Worm (Caenorhabditis elegans): Measurements from ENCODE around the gene M04B2.2.
A peak's percentile ranks its signal among the peaks of the same experiment; 100 is the strongest.

The M04B2.2 gene

DNA sequence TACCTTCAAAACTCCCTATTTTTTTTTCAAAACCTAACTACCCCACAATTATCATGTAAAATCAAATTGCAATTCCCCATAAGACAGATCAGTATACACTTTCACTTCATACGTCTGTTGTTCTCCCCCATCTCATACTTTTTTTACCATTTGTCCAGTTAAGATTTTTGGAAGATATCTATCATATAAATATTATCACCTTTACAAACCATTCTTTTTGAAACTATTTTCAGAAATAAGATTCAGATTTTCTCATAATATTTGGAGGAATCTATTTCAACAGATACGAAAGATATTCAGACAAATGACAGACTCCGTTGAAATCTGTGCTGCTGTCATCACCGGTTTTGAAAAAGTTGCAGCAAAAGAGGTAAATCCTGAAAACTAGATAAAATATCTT, at the start of gene M04B2.2:
M04B2.2 (plus strand) TSS at position 301 of the 400 bp plus-strand sequence.
- TF ChIP-seq T22C8.4 (GFP tag; IDR thresholded peaks at IDR 0.05): no peak
- no peak for TF ChIP-seq flt-1 (GFP tag; IDR thresholded peaks at IDR 0.05)
- TF ChIP-seq cog-1 (tag; optimal IDR thresholded peaks at IDR 0.05): no peak
- no peak for TF ChIP-seq ztf-23 (GFP tag; IDR thresholded peaks at IDR 0.05)
- no peak for TF ChIP-seq ztf-29 (GFP tag; IDR thresholded peaks at IDR 0.05)
- TF ChIP-seq tab-1 (GFP tag; IDR thresholded peaks at IDR 0.05): no peak
- TF ChIP-seq ref-1 (GFP tag; conservative IDR thresholded peaks at IDR 0.05): no peak
- TF ChIP-seq klf-2 (GFP tag; conservative IDR thresholded peaks at IDR 0.05): no peak
- TF ChIP-seq med-1 (GFP tag; optimal IDR thresholded peaks at IDR 0.05; ENCODE audit: insufficient read depth): no peak

DNA sequence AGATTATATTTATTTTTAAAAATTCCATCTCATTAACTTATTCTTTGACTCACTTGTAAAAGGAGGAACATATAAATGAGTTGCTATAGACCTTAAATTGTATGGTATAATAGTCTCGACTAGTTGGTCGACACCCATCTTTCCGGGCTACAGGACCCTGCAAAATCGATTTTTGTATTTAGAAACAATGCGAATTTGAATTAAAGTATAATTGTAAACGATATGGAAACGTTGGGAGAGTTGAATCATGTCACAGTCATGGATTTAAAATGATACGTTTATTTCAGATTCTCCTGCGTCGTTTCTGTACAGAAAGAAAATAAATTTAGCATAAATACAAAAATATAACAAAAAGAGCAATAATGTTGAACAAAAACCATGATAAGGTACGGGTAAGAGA, 48.8 kb upstream of the M04B2.2 start, which contains the start of gene catp-8:
catp-8 (minus strand) TSS at position 157 of the 400 bp plus-strand sequence.
- TF ChIP-seq flt-1 (GFP tag; IDR thresholded peaks at IDR 0.05) (no peak), ztf-23 (GFP tag; IDR thresholded peaks at IDR 0.05) (no peak), T22C8.4 (GFP tag; IDR thresholded peaks at IDR 0.05) (no peak), ztf-29 (GFP tag; IDR thresholded peaks at IDR 0.05) (no peak), tab-1 (GFP tag; IDR thresholded peaks at IDR 0.05) (no peak), cog-1 (tag; optimal IDR thresholded peaks at IDR 0.05) (no peak), med-1 (GFP tag; optimal IDR thresholded peaks at IDR 0.05; ENCODE audit: insufficient read depth) (no peak)

DNA sequence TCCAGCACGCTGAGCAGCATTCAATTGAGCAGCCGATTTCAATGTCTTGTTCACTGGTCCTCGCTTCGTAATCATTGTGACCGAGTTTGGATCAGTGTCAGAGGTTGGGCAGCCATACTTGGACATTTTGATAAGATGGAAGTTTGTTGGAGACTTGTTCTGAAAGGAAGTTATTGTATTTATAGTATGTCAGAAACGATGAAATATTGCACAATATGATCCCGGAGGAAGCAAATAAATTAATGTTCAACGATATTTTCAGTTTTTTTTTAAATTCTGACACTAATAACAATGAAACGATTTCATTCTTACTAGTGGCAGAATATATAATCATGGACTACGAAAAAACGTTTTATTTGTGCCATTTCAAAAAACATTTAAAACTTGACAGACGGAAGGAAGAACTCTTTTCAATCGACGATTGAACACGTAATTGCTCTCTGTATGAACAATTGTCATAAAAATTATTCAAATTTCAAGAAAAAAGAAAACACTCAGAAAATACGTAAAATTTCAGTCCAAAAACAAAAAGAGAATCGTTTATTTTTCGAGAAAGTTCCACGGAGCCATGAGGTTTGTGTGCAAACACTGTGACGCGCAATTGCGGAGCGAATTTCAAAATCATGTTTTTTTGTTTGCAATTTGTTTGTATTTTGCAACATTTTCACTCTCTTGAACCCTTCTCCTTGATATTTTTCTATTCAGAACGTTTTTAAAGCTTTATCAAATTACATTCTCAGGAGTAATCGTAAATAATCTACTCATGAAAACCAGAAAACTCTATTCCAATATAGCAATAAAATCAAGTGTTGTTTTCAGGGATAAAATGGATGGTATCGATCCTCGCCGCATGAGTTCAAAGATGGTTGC, 47.6 kb upstream of the M04B2.2 start, which contains the start of the genes mbf-1 and nse-4:
mbf-1 (minus strand) TSS at position 343 of the 870 bp plus-strand sequence.
nse-4 (plus strand) TSS at position 820 of the 870 bp plus-strand sequence.
- TF ChIP-seq cog-1 (tag; optimal IDR thresholded peaks at IDR 0.05) (peak; percentile 16), med-1 (GFP tag; optimal IDR thresholded peaks at IDR 0.05; ENCODE audit: insufficient read depth) (no peak), ztf-29 (GFP tag; IDR thresholded peaks at IDR 0.05) (no peak), ref-1 (GFP tag; conservative IDR thresholded peaks at IDR 0.05) (no peak)

DNA sequence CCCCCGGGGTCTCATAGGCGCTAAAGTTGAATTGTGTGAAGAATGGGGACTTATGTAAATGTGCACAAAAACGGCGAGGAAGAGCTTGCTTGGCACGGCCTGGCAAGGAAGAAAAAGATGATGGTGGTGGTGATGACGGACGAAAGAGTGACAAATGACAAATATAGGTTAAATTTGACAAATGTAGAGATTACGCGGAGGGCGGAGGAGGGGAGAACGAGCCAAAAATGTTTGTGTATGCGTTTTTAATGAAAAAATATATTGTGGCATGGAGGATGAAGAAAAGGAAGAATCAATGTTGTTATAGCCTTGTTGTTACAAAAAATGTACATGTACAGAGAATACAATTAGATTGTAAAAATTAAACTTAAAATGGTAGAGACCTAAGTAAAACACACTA, 41.0 kb upstream of the M04B2.2 start:
- TF ChIP-seq tab-1 (GFP tag; IDR thresholded peaks at IDR 0.05) (no peak), cog-1 (tag; optimal IDR thresholded peaks at IDR 0.05) (no peak), med-1 (GFP tag; optimal IDR thresholded peaks at IDR 0.05; ENCODE audit: insufficient read depth) (no peak), T22C8.4 (GFP tag; IDR thresholded peaks at IDR 0.05) (no peak), flt-1 (GFP tag; IDR thresholded peaks at IDR 0.05) (no peak), ref-1 (GFP tag; conservative IDR thresholded peaks at IDR 0.05) (no peak), klf-2 (GFP tag; conservative IDR thresholded peaks at IDR 0.05) (no peak), ztf-23 (GFP tag; IDR thresholded peaks at IDR 0.05) (no peak)

DNA sequence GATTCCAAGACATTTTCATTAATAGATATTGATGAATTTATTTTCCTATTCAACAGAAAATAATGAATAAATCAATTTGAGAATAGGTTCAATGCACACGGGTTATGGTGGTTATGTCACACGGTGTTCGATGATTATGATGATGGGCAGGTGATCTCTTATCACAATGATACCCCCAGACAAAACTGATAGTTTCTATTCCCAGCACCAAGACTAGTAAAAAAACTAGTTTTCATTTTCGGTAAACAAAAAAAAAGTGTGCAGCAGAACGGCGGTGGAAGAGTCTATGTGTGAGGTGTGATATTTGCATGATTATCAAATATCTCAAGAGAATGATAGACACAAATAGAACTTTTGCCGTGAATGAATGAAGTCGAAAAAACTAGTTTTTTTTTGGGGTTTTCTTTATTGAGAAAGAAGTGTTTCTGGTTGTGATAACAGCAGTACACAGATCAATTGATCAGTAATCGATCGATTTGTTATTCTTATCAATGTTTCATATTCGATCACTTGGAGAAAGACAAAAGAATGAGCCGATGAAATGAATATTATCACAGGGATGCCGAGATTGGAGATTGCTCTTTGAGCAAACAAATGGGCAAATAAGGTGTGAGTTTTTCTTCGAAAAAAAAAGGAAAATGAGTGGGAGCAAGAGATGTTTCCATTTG, 39.8 kb upstream of the M04B2.2 start:
- no peak for TF ChIP-seq cog-1 (tag; optimal IDR thresholded peaks at IDR 0.05)
- TF ChIP-seq ref-1 (GFP tag; conservative IDR thresholded peaks at IDR 0.05): no peak
- no peak for TF ChIP-seq T22C8.4 (GFP tag; IDR thresholded peaks at IDR 0.05)
- TF ChIP-seq ztf-29 (GFP tag; IDR thresholded peaks at IDR 0.05): no peak
- no peak for TF ChIP-seq klf-2 (GFP tag; conservative IDR thresholded peaks at IDR 0.05)
- TF ChIP-seq med-1 (GFP tag; optimal IDR thresholded peaks at IDR 0.05; ENCODE audit: insufficient read depth): no peak
- TF ChIP-seq tab-1 (GFP tag; IDR thresholded peaks at IDR 0.05): no peak
- TF ChIP-seq ztf-23 (GFP tag; IDR thresholded peaks at IDR 0.05): no peak
- TF ChIP-seq flt-1 (GFP tag; IDR thresholded peaks at IDR 0.05): no peak

DNA sequence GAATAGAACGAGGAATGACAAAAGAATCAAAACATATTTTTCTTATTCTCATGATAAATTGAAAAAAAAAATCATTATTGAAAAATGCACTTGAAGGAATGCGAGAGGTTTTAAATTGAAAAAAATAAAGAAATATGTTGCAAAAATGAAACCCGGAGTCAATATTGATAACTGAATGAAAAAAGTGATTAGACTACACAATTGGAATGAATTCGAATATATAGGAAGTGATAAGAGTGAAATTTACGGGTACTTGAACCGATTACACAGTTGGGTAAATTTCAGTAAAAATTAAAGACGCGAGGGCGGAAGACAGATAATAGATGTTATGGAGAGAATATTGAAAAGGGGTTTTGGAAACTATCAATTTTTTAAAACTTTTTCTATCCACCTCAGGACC, 38.8 kb upstream of the M04B2.2 start:
- TF ChIP-seq tab-1 (GFP tag; IDR thresholded peaks at IDR 0.05) (no peak), T22C8.4 (GFP tag; IDR thresholded peaks at IDR 0.05) (no peak), ref-1 (GFP tag; conservative IDR thresholded peaks at IDR 0.05) (no peak), cog-1 (tag; optimal IDR thresholded peaks at IDR 0.05) (no peak), ztf-23 (GFP tag; IDR thresholded peaks at IDR 0.05) (no peak), klf-2 (GFP tag; conservative IDR thresholded peaks at IDR 0.05) (no peak), med-1 (GFP tag; optimal IDR thresholded peaks at IDR 0.05; ENCODE audit: insufficient read depth) (no peak), ztf-29 (GFP tag; IDR thresholded peaks at IDR 0.05) (no peak), flt-1 (GFP tag; IDR thresholded peaks at IDR 0.05) (no peak)

DNA sequence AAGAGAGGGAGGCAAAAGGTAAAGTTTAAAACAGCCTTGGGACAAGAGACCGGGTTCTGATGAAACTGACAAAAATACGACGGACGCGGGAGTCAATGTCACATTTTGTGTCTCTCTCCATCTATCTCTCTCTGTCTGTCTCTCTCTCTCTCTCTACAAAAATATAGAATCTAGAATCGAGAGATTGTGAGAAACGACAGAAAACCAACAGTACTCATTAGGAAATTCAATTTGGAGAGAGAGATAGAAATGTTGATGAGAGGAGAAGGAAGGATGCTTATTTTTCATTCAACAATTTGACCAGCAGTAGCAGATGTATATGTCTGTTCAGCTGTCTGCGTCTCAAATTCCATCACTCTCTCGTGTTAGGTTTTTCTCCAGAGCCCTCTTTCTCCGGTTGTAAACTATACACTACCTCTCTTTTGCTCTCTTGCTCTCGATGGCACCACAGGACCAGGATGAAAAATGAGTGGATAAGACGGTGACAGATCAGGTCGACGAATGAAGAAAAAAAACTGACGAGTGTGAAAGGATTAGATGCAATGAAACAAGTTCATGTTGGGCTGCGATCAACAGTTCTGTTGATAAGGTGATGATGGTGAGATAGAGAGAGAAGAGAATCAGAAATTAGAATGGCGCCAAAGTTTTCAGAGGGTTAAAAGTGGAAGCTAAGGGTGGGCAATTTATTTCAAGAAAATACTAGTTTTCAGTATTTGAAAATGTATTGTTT, 38.1 kb upstream of the M04B2.2 start:
- TF ChIP-seq tab-1 (GFP tag; IDR thresholded peaks at IDR 0.05) (no peak), flt-1 (GFP tag; IDR thresholded peaks at IDR 0.05) (no peak), ztf-29 (GFP tag; IDR thresholded peaks at IDR 0.05) (no peak), med-1 (GFP tag; optimal IDR thresholded peaks at IDR 0.05; ENCODE audit: insufficient read depth) (no peak), ztf-23 (GFP tag; IDR thresholded peaks at IDR 0.05) (no peak), ref-1 (GFP tag; conservative IDR thresholded peaks at IDR 0.05) (no peak), klf-2 (GFP tag; conservative IDR thresholded peaks at IDR 0.05) (no peak), T22C8.4 (GFP tag; IDR thresholded peaks at IDR 0.05) (no peak), cog-1 (tag; optimal IDR thresholded peaks at IDR 0.05) (no peak)

DNA sequence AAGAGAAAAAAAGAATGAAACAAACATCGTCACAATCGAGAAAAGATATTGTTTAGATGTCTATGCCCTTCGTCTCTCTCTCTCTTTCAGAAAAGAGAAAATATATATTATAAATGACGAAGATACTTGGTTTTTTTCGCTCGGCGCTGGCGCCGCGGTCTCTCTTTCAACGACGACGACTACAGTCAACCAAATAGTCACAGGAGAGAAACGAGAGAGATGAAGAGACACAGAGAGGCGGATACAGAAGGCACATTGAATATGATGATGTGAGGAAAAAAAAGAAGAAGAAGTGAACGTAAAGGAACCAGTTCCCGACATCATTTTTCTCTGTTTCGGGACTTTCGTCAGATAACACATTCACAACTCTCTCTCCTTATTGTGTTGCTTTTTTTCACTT, 36.4 kb upstream of the M04B2.2 start:
- TF ChIP-seq flt-1 (GFP tag; IDR thresholded peaks at IDR 0.05) (no peak), cog-1 (tag; optimal IDR thresholded peaks at IDR 0.05) (no peak), med-1 (GFP tag; optimal IDR thresholded peaks at IDR 0.05; ENCODE audit: insufficient read depth) (no peak), T22C8.4 (GFP tag; IDR thresholded peaks at IDR 0.05) (no peak), ztf-23 (GFP tag; IDR thresholded peaks at IDR 0.05) (no peak), klf-2 (GFP tag; conservative IDR thresholded peaks at IDR 0.05) (no peak), tab-1 (GFP tag; IDR thresholded peaks at IDR 0.05) (no peak), ref-1 (GFP tag; conservative IDR thresholded peaks at IDR 0.05) (no peak), ztf-29 (GFP tag; IDR thresholded peaks at IDR 0.05) (no peak)
